Worm (Caenorhabditis elegans) whole organism, L4/young adult: ENCODE results near the gene ZK792.7.

Experiments
- W03F9.2 ChIP-seq: fragments of 150-350 bp; optimal IDR thresholded peaks from 2 replicates; lab custom pipeline; 2014; ENCODE audit warnings: missing biosample characterization, missing genetic modification characterization
- dao-5 ChIP-seq: sonication (generic microtip); optimal IDR thresholded peaks from 2 replicates; lab custom pipeline; 2016; ENCODE audit warnings: missing genotype, missing genetic modification characterization, moderate library complexity, missing compliant biosample characterization
- him-1 ChIP-seq: sonication (generic microtip); optimal IDR thresholded peaks from 2 replicates; lab custom pipeline; 2016; ENCODE audit warnings: missing genotype, missing genetic modification reagents, missing genetic modification characterization, missing compliant biosample characterization

DNA sequence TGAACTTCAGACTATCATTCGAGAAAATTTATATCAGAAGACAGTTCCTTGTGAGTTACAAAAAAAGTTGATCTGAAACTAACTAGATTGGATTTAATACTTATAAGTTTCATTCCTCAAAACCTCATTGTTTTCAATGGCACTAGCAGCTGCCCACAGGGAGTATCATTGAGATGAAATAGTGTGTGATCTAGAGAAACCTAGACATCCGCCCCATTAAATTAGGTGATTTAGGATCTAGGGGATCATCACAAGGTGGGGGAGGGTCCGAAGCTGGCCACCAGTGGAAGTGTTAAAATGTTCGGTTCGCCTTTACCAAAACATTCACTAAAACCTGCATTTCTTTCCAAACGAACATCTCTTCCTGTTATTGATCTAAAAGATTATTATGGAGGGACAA is 22.2 kb downstream of the ZK792.7 start:
- TF ChIP-seq him-1 (tag; lab: Kevin White, UChicago): no peak
- TF ChIP-seq dao-5: no peak
- no peak for TF ChIP-seq W03F9.2 (tag; lab: Kevin White, UChicago)
